Worm (Caenorhabditis elegans) whole organism, early embryonic: ENCODE results near the gene lin-8.

ENCODE experiments used
- aly-1 ChIP-seq: sonication (generic microtip); optimal IDR thresholded peaks from 2 replicates; lab custom pipeline; 2016; ENCODE audit warnings: missing genetic modification characterization, missing compliant biosample characterization
- ama-1 ChIP-seq: fragments of 150-350 bp; optimal IDR thresholded peaks from 2 replicates; lab custom pipeline; 2014
- ets-7 ChIP-seq: sonication (generic microtip); optimal IDR thresholded peaks from 2 replicates; lab custom pipeline; 2016; ENCODE audit warnings: missing genotype, missing genetic modification characterization, missing compliant biosample characterization
- hmbx-1 ChIP-seq: sonication (generic microtip); optimal IDR thresholded peaks from 2 replicates; lab custom pipeline; 2016; ENCODE audit warnings: mild to moderate bottlenecking, missing genetic modification characterization, missing compliant biosample characterization
- pes-1 ChIP-seq: fragments of 200-800 bp; sonication (Bioruptor generic); IDR thresholded peaks from 2 replicates; pipeline ENCODE4 v1.3.6; 2022; ENCODE audit warnings: missing genetic modification reagents, missing genetic modification characterization, missing compliant biosample characterization
- sea-1 ChIP-seq: fragments of 200-800 bp; sonication (Bioruptor generic); conservative IDR thresholded peaks from 2 replicates; pipeline ENCODE4 v1.3.6; 2022; ENCODE audit warnings: missing genetic modification characterization, missing compliant biosample characterization
- tbx-37 ChIP-seq: fragments of 200-800 bp; sonication (Bioruptor generic); conservative IDR thresholded peaks from 2 replicates; pipeline ENCODE4 v1.3.6; 2022; ENCODE audit warnings: missing genetic modification reagents, missing genetic modification characterization, missing compliant biosample characterization

DNA sequence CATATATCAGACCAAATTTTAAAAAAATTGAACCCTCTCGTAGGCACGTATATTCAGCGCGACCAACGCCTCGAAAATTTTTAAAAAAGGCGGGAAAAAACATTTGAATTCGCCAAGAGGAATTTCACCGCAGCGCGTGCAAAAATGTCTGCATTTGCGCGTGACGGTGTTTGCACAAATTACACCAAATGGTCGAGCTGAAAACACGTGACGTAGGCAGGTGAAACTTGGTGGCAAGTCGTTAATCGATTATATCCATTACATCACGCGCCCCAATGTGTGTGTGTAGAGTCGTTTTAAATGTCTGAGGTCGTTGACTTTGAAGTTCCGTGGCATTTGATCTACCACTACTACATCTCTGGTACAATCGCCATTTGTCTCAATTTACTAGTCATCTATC lies 5.9 kb upstream of the lin-8 start, which contains the start of gene sri-31:
- TF ChIP-seq ets-7 (tag; lab: Kevin White, UChicago), result no peak
- TF ChIP-seq sea-1, result no peak
- no peak for TF ChIP-seq ama-1 (lab: Kevin White, UChicago)
- no peak for TF ChIP-seq aly-1 (tag; lab: Kevin White, UChicago)
- no peak for TF ChIP-seq pes-1 (GFP tag; lab: Robert Waterston, UW)
- TF ChIP-seq tbx-37 (GFP tag; lab: Robert Waterston, UW), result no peak
- no peak for TF ChIP-seq hmbx-1 (tag; lab: Kevin White, UChicago)
